Fruit fly (Drosophila melanogaster): ENCODE data around the gene CG32983.

dm6 chr2L:8859839-8860238 lies 5.8 kb upstream of the CG32983 start:
- TF ChIP-seq Mnt (GFP tag; optimal IDR thresholded peaks at IDR 0.05) (no peak), ovo (GFP tag; optimal IDR thresholded peaks at IDR 0.05) (no peak), CG11617 (GFP tag; optimal IDR thresholded peaks at IDR 0.05) (no peak)
